Worm (Caenorhabditis elegans): Measurements from ENCODE around the gene swsn-6.

The swsn-6 gene

ce11 chrIV:5354564-5354963 is 40.3 kb upstream of the swsn-6 start:
- TF ChIP-seq unc-98 (GFP tag; IDR thresholded peaks at IDR 0.05) (no peak), C04F5.9 (tag; optimal IDR thresholded peaks at IDR 0.05) (no peak), lin-13 (GFP tag; optimal IDR thresholded peaks at IDR 0.05) (no peak), efl-1 (optimal IDR thresholded peaks at IDR 0.05) (no peak), efl-1 (GFP tag; optimal IDR thresholded peaks at IDR 0.05 in 1 of 2) (no peak), snpc-4 (tag; optimal IDR thresholded peaks at IDR 0.05) (no peak), fos-1 (tag; optimal IDR thresholded peaks at IDR 0.05) (no peak), alr-1 (tag; optimal IDR thresholded peaks at IDR 0.05; ENCODE audit: borderline replicate concordance) (no peak), mdl-1 (tag; optimal IDR thresholded peaks at IDR 0.05) (no peak), sptf-1 (tag; optimal IDR thresholded peaks at IDR 0.05) (no peak), rnt-1 (tag; optimal IDR thresholded peaks at IDR 0.05) (no peak), hlh-4 (tag; optimal IDR thresholded peaks at IDR 0.05) (no peak), tlp-1 (tag; optimal IDR thresholded peaks at IDR 0.05) (no peak), nhr-77 (tag; optimal IDR thresholded peaks at IDR 0.05) (no peak), ceh-8 (GFP tag; optimal IDR thresholded peaks at IDR 0.05) (no peak), nhr-84 (tag; optimal IDR thresholded peaks at IDR 0.05) (no peak), nhr-28 (tag; optimal IDR thresholded peaks at IDR 0.05) (no peak)

ce11 chrIV:5360533-5360932 is 34.3 kb upstream of the swsn-6 start, which contains the start of gene F41H10.5:
Gene F41H10.5 (plus strand): TSS chrIV:5360907.
- TF ChIP-seq irx-1 (tag; optimal IDR thresholded peaks at IDR 0.05) = no peak
- TF ChIP-seq ztf-4 (tag; optimal IDR thresholded peaks at IDR 0.05) = no peak

- TF ChIP-seq nhr-76 (tag; optimal IDR thresholded peaks at IDR 0.05) = no peak
- TF ChIP-seq grh-1 (GFP tag; IDR thresholded peaks at IDR 0.05) = peak; percentile 71
- peak in 1 of 2 experiments; percentile 89 for TF ChIP-seq ztf-11 (tag; optimal IDR thresholded peaks at IDR 0.05)
- TF ChIP-seq nhr-12 (tag; optimal IDR thresholded peaks at IDR 0.05) = no peak
- TF ChIP-seq pax-3 (tag; optimal IDR thresholded peaks at IDR 0.05) = peak; percentile 65
- peak; percentile 34 for TF ChIP-seq ztf-4 (tag; optimal IDR thresholded peaks at IDR 0.05)
- no peak for TF ChIP-seq ama-1 (optimal IDR thresholded peaks at IDR 0.05)
- no peak for TF ChIP-seq ceh-63 (GFP tag; optimal IDR thresholded peaks at IDR 0.05)
- peak; percentile 27 for TF ChIP-seq Y116A8C.19 (tag; optimal IDR thresholded peaks at IDR 0.05; ENCODE audit: borderline replicate concordance)
- TF ChIP-seq jun-1 (tag; optimal IDR thresholded peaks at IDR 0.05) = no peak
- peak; percentile 76 for TF ChIP-seq egl-13 (tag; optimal IDR thresholded peaks at IDR 0.05)
- peak; percentile 2 for TF ChIP-seq hpl-2 (GFP tag; optimal IDR thresholded peaks at IDR 0.05)
- peak; percentile 85 for TF ChIP-seq dsc-1 (tag; optimal IDR thresholded peaks at IDR 0.05)
- TF ChIP-seq snu-23 (GFP tag; optimal IDR thresholded peaks at IDR 0.05) = peak; percentile 90
- peak; percentile 57 for TF ChIP-seq elt-2 (tag; optimal IDR thresholded peaks at IDR 0.05)
- no peak for TF ChIP-seq alr-1 (tag; optimal IDR thresholded peaks at IDR 0.05; ENCODE audit: borderline replicate concordance)
- TF ChIP-seq skn-1 (tag; optimal IDR thresholded peaks at IDR 0.05) = no peak
- peak; percentile 64; the same call in 1 of the 2 replicates for TF ChIP-seq mab-9 (GFP tag; IDR thresholded peaks at IDR 0.05)
- no peak for TF ChIP-seq hlh-4 (tag; optimal IDR thresholded peaks at IDR 0.05)
- no peak for TF ChIP-seq hlh-17 (GFP tag; optimal IDR thresholded peaks at IDR 0.05; ENCODE audit: borderline replicate concordance)
- peak; percentile 87 for TF ChIP-seq lsy-2 (tag; optimal IDR thresholded peaks at IDR 0.05)
- TF ChIP-seq elt-3 (tag; optimal IDR thresholded peaks at IDR 0.05) = peak in 2 of 6 experiments; percentile 31 to 42
- TF ChIP-seq F16B12.6 (tag; optimal IDR thresholded peaks at IDR 0.05) = peak; percentile 88
- TF ChIP-seq xbp-1 (tag; optimal IDR thresholded peaks at IDR 0.05) = peak; percentile 87
- peak; percentile 65 to 83 for TF ChIP-seq efl-1 (optimal IDR thresholded peaks at IDR 0.05)
- TF ChIP-seq efl-1 (GFP tag; optimal IDR thresholded peaks at IDR 0.05 in 1 of 2) = peak; percentile 82 to 98
- TF ChIP-seq egl-27 (tag; optimal IDR thresholded peaks at IDR 0.05) = no peak
- TF ChIP-seq rnt-1 (tag; optimal IDR thresholded peaks at IDR 0.05) = peak; percentile 97
- TF ChIP-seq C34B4.2 (tag; optimal IDR thresholded peaks at IDR 0.05) = no peak
- no peak for TF ChIP-seq pag-3 (tag; optimal IDR thresholded peaks at IDR 0.05; ENCODE audit: borderline replicate concordance, insufficient read depth)
- peak; percentile 76 for TF ChIP-seq snpc-4 (tag; optimal IDR thresholded peaks at IDR 0.05)
- no peak for TF ChIP-seq ceh-88 (GFP tag; IDR thresholded peaks at IDR 0.05)
- no peak for TF ChIP-seq unc-62 (GFP tag; optimal IDR thresholded peaks at IDR 0.05)
- peak; percentile 96 for TF ChIP-seq lir-3 (tag; optimal IDR thresholded peaks at IDR 0.05; ENCODE audit: poor library complexity)
- peak; percentile 93 for TF ChIP-seq mep-1 (tag; optimal IDR thresholded peaks at IDR 0.05)
- TF ChIP-seq lin-35 (GFP tag; optimal IDR thresholded peaks at IDR 0.05) = peak; percentile 80 to 88
- peak; percentile 76 for TF ChIP-seq nhr-19 (GFP tag; conservative IDR thresholded peaks at IDR 0.05)
These were observed 30.7 kb upstream of the swsn-6 start, which contains the start of the genes hda-6 and F41H10.4 for ce11 chrIV:5364135-5364609. Gene hda-6 (minus strand): TSS chrIV:5364306. Gene F41H10.4 (plus strand): TSS chrIV:5364559.
